Worm (Caenorhabditis elegans) whole organism, L2 larva: ENCODE results near the gene glp-1.

Source experiments
- ceh-82 ChIP-seq: fragments of 150-350 bp; optimal IDR thresholded peaks from 2 replicates; lab custom pipeline; 2014; ENCODE audit warnings: missing biosample characterization, missing genetic modification characterization
- crh-2 ChIP-seq: sonication (generic microtip); optimal IDR thresholded peaks from 2 replicates; lab custom pipeline; 2017; ENCODE audit warnings: missing biosample characterization, missing genetic modification characterization
- fos-1 ChIP-seq: fragments of 150-350 bp; optimal IDR thresholded peaks from 2 replicates; lab custom pipeline; 2014; ENCODE audit warnings: missing biosample characterization, missing genetic modification characterization
- lin-39 ChIP-seq: fragments of 150-350 bp; optimal IDR thresholded peaks from 2 replicates; lab custom pipeline; 2014; ENCODE audit warnings: missing biosample characterization, missing genetic modification reagents, missing genetic modification characterization
- lsy-2 ChIP-seq, 2 experiments: fragments of 150-350 bp in 1 of 2; sonication (generic microtip) in 1 of 2; optimal IDR thresholded peaks; 2 replicates each; lab custom pipeline; 2014 to 2017; ENCODE audit warnings: missing biosample characterization in 2 of 2, missing genetic modification characterization in 2 of 2
- nhr-10 ChIP-seq: sonication (generic microtip); optimal IDR thresholded peaks from 2 replicates; lab custom pipeline; 2017; ENCODE audit warnings: missing biosample characterization, missing genetic modification characterization
- snpc-4 ChIP-seq: fragments of 150-350 bp; optimal IDR thresholded peaks from 2 replicates; lab custom pipeline; 2014; ENCODE audit warnings: missing biosample characterization, missing genetic modification characterization
- unc-39 ChIP-seq: fragments of 150-350 bp; optimal IDR thresholded peaks from 2 replicates; lab custom pipeline; 2014; ENCODE audit warnings: missing biosample characterization, missing genetic modification characterization
- zag-1 ChIP-seq: fragments of 150-350 bp; optimal IDR thresholded peaks from 2 replicates; lab custom pipeline; 2014; ENCODE audit warnings: missing biosample characterization, missing genetic modification characterization
- ztf-11 ChIP-seq: sonication (generic microtip); optimal IDR thresholded peaks from 2 replicates; lab custom pipeline; 2017; ENCODE audit warnings: missing biosample characterization, missing genetic modification characterization

- TF ChIP-seq snpc-4 (no peak), fos-1 (no peak), lin-39 (tag; lab: Kevin White, UChicago) (no peak), ztf-11 (tag; lab: Kevin White, UChicago) (no peak), crh-2 (no peak), zag-1 (tag; lab: Kevin White, UChicago) (no peak), nhr-10 (tag; lab: Kevin White, UChicago) (no peak), ceh-82 (tag; lab: Kevin White, UChicago) (no peak), unc-39 (tag; lab: Kevin White, UChicago) (no peak), lsy-2 (tag; optimal IDR thresholded peaks at IDR 0.05; lab: Kevin White, UChicago) (no peak)
Observed at ce11 chrIII:9136587-9136986, 44.5 kb downstream of the glp-1 start, which contains the start of gene eat-4.
